Fruit fly (Drosophila melanogaster) whole organism, adult: ENCODE measurements around the gene CG32267.

Experiments
- CG12768 ChIP-seq: fragments of 200-800 bp; sonication (Bioruptor generic); optimal IDR thresholded peaks from 2 replicates; lab custom pipeline; 2017; ENCODE audit warnings: missing biosample characterization, missing genetic modification characterization, mild to moderate bottlenecking, moderate library complexity, missing genetic modification reagents
- CG14711 ChIP-seq: fragments of 200-800 bp; sonication (Bioruptor generic); optimal IDR thresholded peaks from 2 replicates; lab custom pipeline; 2018; ENCODE audit warnings: missing biosample characterization, mild to moderate bottlenecking, missing genetic modification characterization, moderate library complexity
- CG1620 ChIP-seq: fragments of 200-800 bp; sonication (Bioruptor generic); optimal IDR thresholded peaks from 2 replicates; lab custom pipeline; 2016; ENCODE audit warnings: missing biosample characterization, missing genetic modification characterization
- CG33017 ChIP-seq: fragments of 200-800 bp; sonication (Bioruptor generic); optimal IDR thresholded peaks from 2 replicates; lab custom pipeline; 2018; ENCODE audit warnings: missing biosample characterization, mild to moderate bottlenecking, missing genetic modification characterization, moderate library complexity
- CG7101 ChIP-seq: fragments of 200-800 bp; sonication (Bioruptor generic); optimal IDR thresholded peaks from 2 replicates; lab custom pipeline; 2018; ENCODE audit warnings: missing biosample characterization, mild to moderate bottlenecking, missing genetic modification characterization, moderate library complexity
- Clk ChIP-seq: fragments of 200-800 bp; sonication (Bioruptor generic); optimal IDR thresholded peaks from 2 replicates; lab custom pipeline; 2017; ENCODE audit warnings: missing biosample characterization, missing genetic modification characterization
- Mnt ChIP-seq: fragments of 200-800 bp; sonication (Bioruptor generic); optimal IDR thresholded peaks from 2 replicates; lab custom pipeline; 2016; ENCODE audit warnings: missing biosample characterization, mild to moderate bottlenecking, missing genetic modification characterization
- bab1 ChIP-seq: fragments of 200-800 bp; sonication (Bioruptor generic); optimal IDR thresholded peaks from 3 replicates; lab custom pipeline; 2019; ENCODE audit warnings: missing biosample characterization, mild to moderate bottlenecking, missing genetic modification characterization, moderate library complexity
- cnc ChIP-seq, 2 experiments: fragments of >200 bp; optimal IDR thresholded peaks; 2 replicates each; lab custom pipeline; 2017
- ovo ChIP-seq: fragments of 200-800 bp; sonication (Bioruptor generic); optimal IDR thresholded peaks from 2 replicates; lab custom pipeline; 2016; ENCODE audit warnings: missing biosample characterization, missing genetic modification characterization
- pad ChIP-seq: fragments of 200-800 bp; sonication (Bioruptor generic); optimal IDR thresholded peaks from 3 replicates; lab custom pipeline; 2017; ENCODE audit warnings: missing biosample characterization, missing genetic modification characterization, mild to moderate bottlenecking, moderate library complexity, missing genetic modification reagents
- tj ChIP-seq: fragments of 200-800 bp; sonication (Bioruptor generic); optimal IDR thresholded peaks from 3 replicates; lab custom pipeline; 2017; ENCODE audit warnings: missing biosample characterization, mild to moderate bottlenecking, missing genetic modification characterization, moderate library complexity
- toe ChIP-seq: fragments of 200-800 bp; sonication (Bioruptor generic); optimal IDR thresholded peaks from 2 replicates; lab custom pipeline; 2016; ENCODE audit warnings: missing biosample characterization, missing genetic modification characterization

dm6 chr3L:3433955-3434354 is 38.0 kb downstream of the CG32267 start:
- no peak for TF ChIP-seq CG14711 (tag; lab: Kevin White, UChicago)
- no peak for TF ChIP-seq bab1
- TF ChIP-seq Mnt (GFP tag; lab: Kevin White, UChicago), result no peak
- no peak for TF ChIP-seq toe (GFP tag; lab: Kevin White, UChicago)
- no peak for TF ChIP-seq CG12768 (GFP tag; lab: Kevin White, UChicago)
- TF ChIP-seq CG33017 (tag; lab: Kevin White, UChicago), result no peak
- TF ChIP-seq CG1620, result no peak
- TF ChIP-seq Clk, result no peak
- no peak for TF ChIP-seq pad (GFP tag; lab: Kevin White, UChicago)
- TF ChIP-seq tj, result no peak
- no peak for TF ChIP-seq CG7101 (tag; lab: Kevin White, UChicago)
- TF ChIP-seq ovo (GFP tag; lab: Kevin White, UChicago), result no peak
- TF ChIP-seq cnc (optimal IDR thresholded peaks at IDR 0.05; lab: Kevin White, UChicago), result no peak
